Fruit fly (Drosophila melanogaster) Kc167 (cell line): ENCODE measurements around the gene Or88a.

Source experiments
- Myc ChIP-seq: fragments of >200 bp; optimal IDR thresholded peaks from 2 replicates; lab custom pipeline; 2017; ENCODE audit warnings: missing external identifiers
- Sin3A ChIP-seq: fragments of >200 bp; optimal IDR thresholded peaks from 2 replicates; lab custom pipeline; 2018; ENCODE audit warnings: missing external identifiers
- h ChIP-seq: fragments of >200 bp; optimal IDR thresholded peaks from 3 replicates; lab custom pipeline; 2018; ENCODE audit warnings: missing external identifiers
- insv ChIP-seq: fragments of >200 bp; optimal IDR thresholded peaks from 3 replicates; lab custom pipeline; 2018; ENCODE audit warnings: missing external identifiers
- psq ChIP-seq: fragments of >200 bp; optimal IDR thresholded peaks from 2 replicates; lab custom pipeline; 2017; ENCODE audit warnings: missing external identifiers

dm6 chr3R:14151840-14152239 is 42.6 kb downstream of the Or88a start, which contains the start of gene CG14355:
- TF ChIP-seq h (lab: Kevin White, UChicago): no peak
- TF ChIP-seq Myc: no peak
- TF ChIP-seq psq (lab: Kevin White, UChicago): no peak
- no peak for TF ChIP-seq insv (lab: Kevin White, UChicago)
- TF ChIP-seq Sin3A (lab: Kevin White, UChicago): no peak
